Fruit fly (Drosophila melanogaster) whole organism, embryonic: ENCODE measurements around the gene CG34347.
A peak's percentile ranks its signal among the peaks of the same experiment; 100 is the strongest.

ENCODE experiments used
- Atf-2 ChIP-seq: fragments of 200-800 bp; sonication (Bioruptor generic); optimal IDR thresholded peaks from 2 replicates; lab custom pipeline; 2016; ENCODE audit warnings: missing biosample characterization, missing genetic modification characterization
- Atf3 ChIP-seq: fragments of 200-800 bp; sonication (Bioruptor generic); optimal IDR thresholded peaks from 3 replicates; lab custom pipeline; 2016; ENCODE audit warnings: missing biosample characterization, missing genetic modification characterization
- CG10462 ChIP-seq: fragments of 200-800 bp; sonication (Bioruptor generic); optimal IDR thresholded peaks from 2 replicates; lab custom pipeline; 2016; ENCODE audit warnings: missing biosample characterization, missing genetic modification characterization
- CG12219 ChIP-seq: fragments of 200-800 bp; sonication (Bioruptor generic); optimal IDR thresholded peaks from 3 replicates; lab custom pipeline; 2018; ENCODE audit warnings: missing biosample characterization, mild to moderate bottlenecking, missing genetic modification characterization
- CG12236 ChIP-seq: fragments of 200-800 bp; sonication (Bioruptor generic); optimal IDR thresholded peaks from 2 replicates; lab custom pipeline; 2016; ENCODE audit warnings: missing biosample characterization, missing genetic modification characterization
- CG12744 ChIP-seq: fragments of 200-800 bp; sonication (Bioruptor generic); optimal IDR thresholded peaks from 2 replicates; lab custom pipeline; 2016; ENCODE audit warnings: missing biosample characterization, missing genetic modification characterization
- CG13287 ChIP-seq: fragments of 200-800 bp; sonication (Bioruptor generic); IDR thresholded peaks from 2 replicates; pipeline ENCODE4 v1.3.6; 2022; ENCODE audit warnings: missing biosample characterization, missing genetic modification characterization; ENCODE audit not compliant: partially characterized antibody
- CG17568 ChIP-seq: fragments of 200-800 bp; sonication (Bioruptor generic); optimal IDR thresholded peaks from 2 replicates; lab custom pipeline; 2018; ENCODE audit warnings: missing biosample characterization, mild to moderate bottlenecking, missing genetic modification characterization, moderate library complexity
- CG17612 ChIP-seq: fragments of 200-800 bp; sonication (Bioruptor generic); IDR thresholded peaks from 2 replicates; pipeline ENCODE4 v1.3.6; 2022; ENCODE audit warnings: missing biosample characterization, missing genetic modification characterization
- CG2712 ChIP-seq: fragments of 200-800 bp; optimal IDR thresholded peaks from 3 replicates; lab custom pipeline; 2019; ENCODE audit warnings: missing biosample characterization, mild to moderate bottlenecking, missing genetic modification characterization, moderate library complexity
- CG31441 ChIP-seq: fragments of 200-800 bp; sonication (Bioruptor generic); IDR thresholded peaks from 2 replicates; pipeline ENCODE4 v1.3.6; 2022; ENCODE audit warnings: missing biosample characterization, missing genetic modification characterization
- CG34422 ChIP-seq: fragments of 200-800 bp; sonication (Bioruptor generic); IDR thresholded peaks from 3 replicates; pipeline ENCODE4 v1.3.6; 2022; ENCODE audit warnings: missing biosample characterization, missing genetic modification characterization
- CG3726 ChIP-seq: fragments of 200-800 bp; sonication (Bioruptor generic); IDR thresholded peaks from 3 replicates; pipeline ENCODE4, ENCODE4 v1.3.6; 2022; ENCODE audit warnings: missing biosample characterization, missing genetic modification characterization
- CG4328 ChIP-seq: fragments of 200-800 bp; sonication (Bioruptor generic); optimal IDR thresholded peaks from 3 replicates; lab custom pipeline; 2017; ENCODE audit warnings: missing biosample characterization, missing genetic modification reagents, missing genetic modification characterization
- CG6175 ChIP-seq: fragments of 200-800 bp; sonication (Bioruptor generic); IDR thresholded peaks from 3 replicates; pipeline ENCODE4 v1.3.6; 2022; ENCODE audit warnings: missing biosample characterization, missing genetic modification characterization
- CG6654 ChIP-seq: fragments of 200-800 bp; sonication (Bioruptor generic); optimal IDR thresholded peaks from 2 replicates; lab custom pipeline; 2017; ENCODE audit warnings: missing biosample characterization, mild to moderate bottlenecking, missing genetic modification characterization
- CG7556 ChIP-seq: fragments of 200-800 bp; sonication (Bioruptor generic); optimal IDR thresholded peaks from 2 replicates; lab custom pipeline; 2017; ENCODE audit warnings: missing biosample characterization, mild to moderate bottlenecking, missing genetic modification characterization
- CG7745 ChIP-seq: fragments of 200-800 bp; sonication (Bioruptor generic); optimal IDR thresholded peaks from 2 replicates; lab custom pipeline; 2018; ENCODE audit warnings: missing biosample characterization, mild to moderate bottlenecking, missing genetic modification characterization, moderate library complexity
- CG9215 ChIP-seq: fragments of 200-800 bp; sonication (Bioruptor generic); IDR thresholded peaks from 2 replicates; pipeline ENCODE4 v1.3.6; 2022; ENCODE audit warnings: missing biosample characterization, missing genetic modification characterization
- CG9727 ChIP-seq: fragments of 200-800 bp; sonication (Bioruptor generic); optimal IDR thresholded peaks from 3 replicates; lab custom pipeline; 2017; ENCODE audit warnings: missing biosample characterization, mild to moderate bottlenecking, missing genetic modification characterization
- E2f2 ChIP-seq: fragments of 200-800 bp; sonication (Bioruptor generic); IDR thresholded peaks from 2 replicates; pipeline ENCODE4 v1.3.6; 2022; ENCODE audit warnings: missing biosample characterization, missing genetic modification characterization
- H2.0 ChIP-seq: fragments of 200-800 bp; sonication (Bioruptor generic); IDR thresholded peaks from 2 replicates; pipeline ENCODE4 v1.3.6; 2022; ENCODE audit warnings: missing biosample characterization, missing genetic modification characterization
- HLHmδ ChIP-seq: fragments of 200-800 bp; sonication (Bioruptor generic); optimal IDR thresholded peaks from 2 replicates; lab custom pipeline; 2018; ENCODE audit warnings: missing biosample characterization, mild to moderate bottlenecking, missing genetic modification characterization, moderate library complexity
- Mad ChIP-seq: fragments of 200-800 bp; sonication (Bioruptor generic); optimal IDR thresholded peaks from 2 replicates; lab custom pipeline; 2016; ENCODE audit warnings: missing biosample characterization, missing genetic modification characterization
- Mrtf ChIP-seq: fragments of 200-800 bp; sonication (Bioruptor generic); IDR thresholded peaks from 3 replicates; pipeline ENCODE4 v1.3.6; 2022; ENCODE audit warnings: missing biosample characterization, missing genetic modification characterization
- Ptx1 ChIP-seq: fragments of 200-800 bp; sonication (Bioruptor generic); IDR thresholded peaks from 2 replicates; pipeline ENCODE4 v1.3.6; 2022; ENCODE audit warnings: missing biosample characterization, missing genetic modification characterization
- Scr ChIP-seq: fragments of 200-800 bp; sonication (Bioruptor generic); IDR thresholded peaks from 2 replicates; pipeline ENCODE4 v1.3.6; 2022; ENCODE audit warnings: missing biosample characterization, missing genetic modification characterization; ENCODE audit not compliant: partially characterized antibody
- amos ChIP-seq: fragments of 200-800 bp; sonication (Bioruptor generic); IDR thresholded peaks from 2 replicates; pipeline ENCODE4 v1.3.6; 2022; ENCODE audit warnings: missing biosample characterization, missing genetic modification characterization; ENCODE audit not compliant: partially characterized antibody
- ap ChIP-seq: fragments of 200-800 bp; sonication (Bioruptor generic); IDR thresholded peaks from 2 replicates; pipeline ENCODE4 v1.3.6; 2022; ENCODE audit warnings: missing biosample characterization, missing genetic modification characterization
- ash1 ChIP-seq: fragments of 200-800 bp; sonication (Bioruptor generic); optimal IDR thresholded peaks from 2 replicates; lab custom pipeline; 2018; ENCODE audit warnings: missing biosample characterization, mild to moderate bottlenecking, missing genetic modification characterization
- bbx ChIP-seq: fragments of 200-800 bp; sonication (Bioruptor generic); IDR thresholded peaks from 2 replicates; pipeline ENCODE4 v1.3.6; 2022; ENCODE audit warnings: missing biosample characterization, missing genetic modification characterization; ENCODE audit not compliant: partially characterized antibody
- bcd ChIP-seq: fragments of 200-800 bp; sonication (Bioruptor generic); optimal IDR thresholded peaks from 2 replicates; lab custom pipeline; 2017; ENCODE audit warnings: missing biosample characterization, mild to moderate bottlenecking, missing genetic modification characterization
- bowl ChIP-seq: fragments of 200-800 bp; sonication (Bioruptor generic); IDR thresholded peaks from 2 replicates; pipeline ENCODE4 v1.3.6; 2022; ENCODE audit warnings: missing biosample characterization, missing genetic modification characterization
- cad ChIP-seq: fragments of >200 bp; optimal IDR thresholded peaks from 2 replicates; lab custom pipeline; 2017; ENCODE audit warnings: missing biosample characterization, missing genetic modification characterization
- disco-r ChIP-seq: fragments of 200-800 bp; sonication (Bioruptor generic); optimal IDR thresholded peaks from 2 replicates; lab custom pipeline; 2016; ENCODE audit warnings: missing biosample characterization, missing genetic modification characterization
- dm ChIP-seq: fragments of 200-800 bp; sonication (Bioruptor generic); optimal IDR thresholded peaks from 3 replicates; lab custom pipeline; 2016; ENCODE audit warnings: missing biosample characterization, missing genetic modification characterization
- dmrt11E ChIP-seq: fragments of 200-800 bp; sonication (Bioruptor generic); optimal IDR thresholded peaks from 3 replicates; lab custom pipeline; 2018; ENCODE audit warnings: missing biosample characterization, mild to moderate bottlenecking, missing genetic modification characterization, moderate library complexity
- fd64A ChIP-seq: fragments of 200-800 bp; sonication (Bioruptor generic); optimal IDR thresholded peaks from 3 replicates; lab custom pipeline; 2018; ENCODE audit warnings: missing biosample characterization, mild to moderate bottlenecking, missing genetic modification characterization
- ftz-f1 ChIP-seq: fragments of 200-800 bp; sonication (Bioruptor generic); optimal IDR thresholded peaks from 2 replicates; lab custom pipeline; 2016; ENCODE audit warnings: missing biosample characterization, missing genetic modification characterization
- gce ChIP-seq: fragments of 200-800 bp; sonication (Bioruptor generic); IDR thresholded peaks from 3 replicates; pipeline ENCODE4 v1.3.6; 2022; ENCODE audit warnings: missing biosample characterization, missing genetic modification characterization
- gro ChIP-seq: fragments of 200-800 bp; sonication (Bioruptor generic); optimal IDR thresholded peaks from 2 replicates; lab custom pipeline; 2016; ENCODE audit warnings: missing biosample characterization, missing genetic modification characterization
- gsb-n ChIP-seq: fragments of 200-800 bp; sonication (Bioruptor generic); optimal IDR thresholded peaks from 3 replicates; lab custom pipeline; 2018; ENCODE audit warnings: missing biosample characterization, mild to moderate bottlenecking, missing genetic modification characterization
- gt ChIP-seq: fragments of 200-800 bp; sonication (Bioruptor generic); IDR thresholded peaks from 2 replicates; pipeline ENCODE4 v1.3.6; 2022; ENCODE audit warnings: missing biosample characterization, missing genetic modification characterization
- ham ChIP-seq: fragments of 200-800 bp; sonication (Bioruptor generic); IDR thresholded peaks from 2 replicates; pipeline ENCODE4 v1.3.6; 2022; ENCODE audit warnings: missing biosample characterization, missing genetic modification characterization
- jumu ChIP-seq: fragments of 200-800 bp; sonication (Bioruptor generic); optimal IDR thresholded peaks from 3 replicates; lab custom pipeline; 2016; ENCODE audit warnings: missing biosample characterization, missing genetic modification characterization
- lilli ChIP-seq: fragments of 200-800 bp; sonication (Bioruptor generic); optimal IDR thresholded peaks from 3 replicates; lab custom pipeline; 2016; ENCODE audit warnings: missing biosample characterization, missing genetic modification characterization
- nerfin-1 ChIP-seq: fragments of 200-800 bp; sonication (Bioruptor generic); optimal IDR thresholded peaks from 3 replicates; lab custom pipeline; 2019; ENCODE audit warnings: missing biosample characterization, mild to moderate bottlenecking, missing genetic modification characterization, moderate library complexity
- onecut ChIP-seq: fragments of 200-800 bp; sonication (Bioruptor generic); IDR thresholded peaks from 2 replicates; pipeline ENCODE4 v1.3.6; 2022; ENCODE audit warnings: missing biosample characterization, missing genetic modification characterization
- pfk ChIP-seq: fragments of 200-800 bp; sonication (Bioruptor generic); optimal IDR thresholded peaks from 2 replicates; lab custom pipeline; 2018; ENCODE audit warnings: missing biosample characterization, mild to moderate bottlenecking, missing genetic modification characterization, moderate library complexity
- stwl ChIP-seq: fragments of 200-800 bp; sonication (Bioruptor generic); optimal IDR thresholded peaks from 3 replicates; lab custom pipeline; 2018; ENCODE audit warnings: missing biosample characterization, mild to moderate bottlenecking, missing genetic modification characterization, moderate library complexity
- sug ChIP-seq: fragments of 200-800 bp; optimal IDR thresholded peaks from 2 replicates; lab custom pipeline; 2019; ENCODE audit warnings: missing biosample characterization, mild to moderate bottlenecking, missing genetic modification characterization, moderate library complexity
- trem ChIP-seq: fragments of 200-800 bp; optimal IDR thresholded peaks from 3 replicates; lab custom pipeline; 2019; ENCODE audit warnings: missing biosample characterization, mild to moderate bottlenecking, missing genetic modification characterization, moderate library complexity

CG34347 gene

DNA sequence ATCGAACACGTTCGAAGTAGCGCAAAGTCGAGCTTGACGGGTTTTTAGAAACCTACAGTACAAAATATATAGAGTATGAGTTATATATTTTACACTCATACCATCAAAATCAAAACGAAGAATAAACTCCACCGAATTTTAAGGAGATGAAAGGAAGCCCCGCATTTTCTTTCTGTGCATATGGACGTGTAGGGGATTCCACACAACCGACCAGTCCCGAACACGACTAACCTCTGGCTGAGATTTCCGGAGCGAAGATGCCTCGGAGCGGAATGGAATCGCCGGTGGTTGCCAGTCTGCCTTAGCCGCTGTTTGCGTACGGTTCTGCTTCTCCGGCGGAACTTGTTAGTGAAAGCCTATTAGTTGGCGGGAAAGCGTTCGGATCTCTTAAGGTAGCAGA lies 73.2 kb downstream of the CG34347 start (continued):
- TF ChIP-seq CG17568 (GFP tag; lab: Kevin White, UChicago), result peak; percentile 91
- peak; percentile 89 for TF ChIP-seq onecut (GFP tag; lab: Robert Waterston, UW)
- peak; percentile 97 for TF ChIP-seq CG6175 (GFP tag; lab: Robert Waterston, UW)
- peak; percentile 89 for TF ChIP-seq bowl (GFP tag; lab: Robert Waterston, UW)
- peak; percentile 84 for TF ChIP-seq trem (tag; lab: Kevin White, UChicago)
- peak; percentile 87 for TF ChIP-seq CG6654 (GFP tag; lab: Kevin White, UChicago)
- TF ChIP-seq sug (tag; lab: Kevin White, UChicago), result peak; percentile 88
- peak; percentile 98 for TF ChIP-seq bcd (GFP tag; lab: Kevin White, UChicago)
- TF ChIP-seq CG13287 (GFP tag; lab: Robert Waterston, UW), result peak; percentile 24; the same call in 1 of the 2 replicates
- peak; percentile 95 for TF ChIP-seq disco-r (GFP tag; lab: Kevin White, UChicago)
- TF ChIP-seq CG12219 (GFP tag; lab: Kevin White, UChicago), result peak; percentile 95
- no peak for TF ChIP-seq bbx (GFP tag; lab: Robert Waterston, UW)
- TF ChIP-seq HLHmδ (GFP tag; lab: Kevin White, UChicago), result peak; percentile 45
- peak; percentile 97 for TF ChIP-seq CG12744
- TF ChIP-seq cad (GFP tag; lab: Kevin White, UChicago), result no peak
- TF ChIP-seq CG17612 (GFP tag; lab: Robert Waterston, UW), result peak; percentile 94
- peak; percentile 98 for TF ChIP-seq CG31441 (GFP tag; lab: Robert Waterston, UW)
- TF ChIP-seq CG4328 (GFP tag; lab: Kevin White, UChicago), result peak; percentile 79
- TF ChIP-seq Mrtf, result peak; percentile 97
- peak; percentile 96 for TF ChIP-seq ham (GFP tag; lab: Robert Waterston, UW)
- no peak for TF ChIP-seq CG7745 (tag; lab: Kevin White, UChicago)
- peak; percentile 98 for TF ChIP-seq CG7556
- TF ChIP-seq Atf3 (GFP tag; lab: Kevin White, UChicago), result peak; percentile 94
- TF ChIP-seq Ptx1 (GFP tag; lab: Robert Waterston, UW), result peak; percentile 99
- no peak for TF ChIP-seq pfk (GFP tag; lab: Kevin White, UChicago)
- TF ChIP-seq gt, result peak; percentile 89
- peak; percentile 88 for TF ChIP-seq dmrt11E (tag; lab: Kevin White, UChicago)
- TF ChIP-seq CG3726, result peak; percentile 97
- peak; percentile 99 for TF ChIP-seq CG34422 (GFP tag; lab: Robert Waterston, UW)
- peak; percentile 99 for TF ChIP-seq gro (GFP tag; lab: Kevin White, UChicago)
- peak; percentile 98 for TF ChIP-seq CG2712 (tag; lab: Kevin White, UChicago)
- peak; percentile 95 for TF ChIP-seq CG9727
- peak; percentile 96 for TF ChIP-seq CG9215 (GFP tag; lab: Robert Waterston, UW)
- TF ChIP-seq CG12236 (GFP tag; lab: Kevin White, UChicago), result peak; percentile 89
- no peak for TF ChIP-seq Scr (GFP tag; lab: Robert Waterston, UW)
- TF ChIP-seq E2f2 (GFP tag; lab: Robert Waterston, UW), result peak; percentile 79
- TF ChIP-seq gce (GFP tag; lab: Robert Waterston, UW), result peak; percentile 93
- peak; percentile 93 for TF ChIP-seq ap (GFP tag; lab: Robert Waterston, UW)
- TF ChIP-seq H2.0 (GFP tag; lab: Robert Waterston, UW), result peak; percentile 97
- TF ChIP-seq gsb-n (tag; lab: Kevin White, UChicago), result peak; percentile 97
- peak; percentile 86 for TF ChIP-seq fd64A (GFP tag; lab: Kevin White, UChicago)
- peak; percentile 92 for TF ChIP-seq CG10462 (GFP tag; lab: Kevin White, UChicago)
- peak; percentile 87 for TF ChIP-seq nerfin-1
- TF ChIP-seq Mad (GFP tag; lab: Kevin White, UChicago), result peak; percentile 98
- TF ChIP-seq stwl (tag; lab: Kevin White, UChicago), result no peak
- peak; percentile 99 for TF ChIP-seq lilli
- peak; percentile 79 for TF ChIP-seq ash1 (GFP tag; lab: Kevin White, UChicago)
- TF ChIP-seq dm (GFP tag; lab: Kevin White, UChicago), result peak; percentile 94
- TF ChIP-seq ftz-f1 (GFP tag; lab: Kevin White, UChicago), result peak; percentile 94
- TF ChIP-seq jumu, result peak; percentile 99
- peak; percentile 95 for TF ChIP-seq Atf-2 (GFP tag; lab: Kevin White, UChicago)
- no peak for TF ChIP-seq amos (GFP tag; lab: Robert Waterston, UW)
